Worm (Caenorhabditis elegans) whole organism, L4 larva: ENCODE data around the gene Y44A6D.6.

Experiments
- D1046.2 ChIP-seq: fragments of 200-800 bp; sonication (Bioruptor generic); IDR thresholded peaks from 2 replicates; pipeline ENCODE4 v1.3.6; 2022; ENCODE audit warnings: missing genetic modification characterization, missing compliant biosample characterization
- F10B5.3 ChIP-seq: sonication (generic microtip); optimal IDR thresholded peaks from 2 replicates; lab custom pipeline; 2016; ENCODE audit warnings: mild to moderate bottlenecking, missing genetic modification characterization, missing compliant biosample characterization
- F26F4.8 ChIP-seq: fragments of 200-800 bp; sonication (Bioruptor generic); conservative IDR thresholded peaks from 2 replicates; pipeline ENCODE4 v1.3.6; 2022; ENCODE audit warnings: missing genetic modification characterization, missing compliant biosample characterization
- F37D6.2 ChIP-seq: sonication (generic microtip); optimal IDR thresholded peaks from 2 replicates; lab custom pipeline; 2016; ENCODE audit warnings: mild to moderate bottlenecking, missing genetic modification characterization, missing compliant biosample characterization
- F44E2.7 ChIP-seq: fragments of 200-800 bp; sonication (Bioruptor generic); IDR thresholded peaks from 2 replicates; pipeline ENCODE4 v2.1.2; 2022; ENCODE audit warnings: missing genetic modification characterization, missing compliant biosample characterization
- Y105C5A.15 ChIP-seq: fragments of 200-800 bp; sonication (Bioruptor generic); IDR thresholded peaks from 2 replicates; pipeline ENCODE4 v1.3.6; 2022; ENCODE audit warnings: missing genetic modification characterization, missing compliant biosample characterization
- Y5F2A.4 ChIP-seq: fragments of 200-800 bp; sonication (Bioruptor generic); optimal IDR thresholded peaks from 2 replicates; lab custom pipeline; 2018; ENCODE audit warnings: mild to moderate bottlenecking, missing genetic modification characterization, missing compliant biosample characterization
- Y75B8A.6 ChIP-seq: fragments of 200-800 bp; sonication (Bioruptor generic); IDR thresholded peaks from 2 replicates; pipeline ENCODE4 v1.3.6; 2022; ENCODE audit warnings: missing genetic modification reagents, missing genetic modification characterization, missing compliant biosample characterization
- aha-1 ChIP-seq: fragments of 150-350 bp; peaks from one replicate; lab custom pipeline; 2014; ENCODE audit warnings: missing biosample characterization, missing genetic modification characterization
- aly-2 ChIP-seq: sonication (generic microtip); optimal IDR thresholded peaks from 2 replicates; lab custom pipeline; 2018; ENCODE audit warnings: missing biosample characterization, missing genetic modification characterization
- arid-1 ChIP-seq: fragments of 200-800 bp; sonication (Bioruptor generic); conservative IDR thresholded peaks from 2 replicates; pipeline ENCODE4 v1.3.6; 2022; ENCODE audit warnings: missing genetic modification reagents, missing genetic modification characterization, missing compliant biosample characterization
- attf-4 ChIP-seq: sonication (generic microtip); optimal IDR thresholded peaks from 3 replicates; lab custom pipeline; 2017; ENCODE audit warnings: missing biosample characterization, missing genetic modification characterization
- ceh-28 ChIP-seq: fragments of 150-350 bp; optimal IDR thresholded peaks from 2 replicates; lab custom pipeline; 2014; ENCODE audit warnings: missing biosample characterization, missing genetic modification reagents, missing genetic modification characterization
- ceh-44 ChIP-seq: fragments of 200-800 bp; sonication (Bioruptor generic); IDR thresholded peaks from 2 replicates; pipeline ENCODE4 v1.3.6; 2022; ENCODE audit warnings: missing genetic modification reagents, missing genetic modification characterization, missing compliant biosample characterization
- ceh-62 ChIP-seq: sonication (generic microtip); optimal IDR thresholded peaks from 2 replicates; lab custom pipeline; 2017; ENCODE audit warnings: missing biosample characterization, missing genetic modification characterization
- ceh-82 ChIP-seq: sonication (generic microtip); optimal IDR thresholded peaks from 2 replicates; lab custom pipeline; 2017; ENCODE audit warnings: missing biosample characterization, missing genetic modification characterization
- cey-2 ChIP-seq: sonication (generic microtip); optimal IDR thresholded peaks from 3 replicates; lab custom pipeline; 2017; ENCODE audit warnings: missing genetic modification characterization, mild to moderate bottlenecking, missing compliant biosample characterization, antibody characterized with exemption, borderline replicate concordance; ENCODE audit not compliant: insufficient read depth
- daf-12 ChIP-seq: fragments of 150-350 bp; optimal IDR thresholded peaks from 2 replicates; lab custom pipeline; 2014; ENCODE audit warnings: missing biosample characterization, missing genetic modification reagents, missing genetic modification characterization
- daf-8 ChIP-seq: fragments of 200-800 bp; sonication (Bioruptor generic); IDR thresholded peaks from 2 replicates; pipeline ENCODE4 v1.3.6; 2022; ENCODE audit warnings: missing genetic modification characterization, missing compliant biosample characterization
- dmd-8 ChIP-seq: fragments of 200-800 bp; sonication (Bioruptor generic); IDR thresholded peaks from 2 replicates; pipeline ENCODE4 v1.3.6; 2022; ENCODE audit warnings: missing genetic modification characterization, missing compliant biosample characterization
- dmd-9 ChIP-seq: fragments of 200-800 bp; sonication (Bioruptor generic); IDR thresholded peaks from 2 replicates; pipeline ENCODE4 v1.3.6; 2022; ENCODE audit warnings: missing genetic modification reagents, missing genetic modification characterization, missing compliant biosample characterization
- dpl-1 ChIP-seq: fragments of 150-350 bp; optimal IDR thresholded peaks from 2 replicates; lab custom pipeline; 2014; ENCODE audit warnings: missing biosample characterization, missing genetic modification reagents, missing genetic modification characterization
- egl-43 ChIP-seq: fragments of 200-800 bp; sonication (Bioruptor generic); IDR thresholded peaks from 2 replicates; pipeline ENCODE4 v1.3.6; 2022; ENCODE audit warnings: missing genetic modification reagents, missing genetic modification characterization, missing compliant biosample characterization
- fkh-10 ChIP-seq: fragments of 150-350 bp; optimal IDR thresholded peaks from 2 replicates; lab custom pipeline; 2014; ENCODE audit warnings: missing biosample characterization, missing genetic modification reagents, missing genetic modification characterization
- fos-1 ChIP-seq: fragments of 150-350 bp; optimal IDR thresholded peaks from 2 replicates; lab custom pipeline; 2014; ENCODE audit warnings: missing biosample characterization, missing genetic modification characterization
- hif-1 ChIP-seq, 2 experiments: sonication (generic microtip); optimal IDR thresholded peaks; 2 replicates each; lab custom pipeline; 2016 to 2017; ENCODE audit warnings: missing compliant biosample characterization in 2 of 2, missing genetic modification characterization in 2 of 2, missing genetic modification reagents in 2 of 2, missing genotype in 2 of 2, mild to moderate bottlenecking in 1 of 2
- hlh-11 ChIP-seq: fragments of 200-800 bp; sonication (Bioruptor generic); optimal IDR thresholded peaks from 2 replicates; lab custom pipeline; 2018; ENCODE audit warnings: mild to moderate bottlenecking, missing genetic modification characterization, missing compliant biosample characterization
- jun-1 ChIP-seq: fragments of 150-350 bp; optimal IDR thresholded peaks from 2 replicates; lab custom pipeline; 2014; ENCODE audit warnings: missing biosample characterization, missing genetic modification reagents, missing genetic modification characterization
- lin-15B ChIP-seq: fragments of 150-350 bp; sonication (generic microtip); optimal IDR thresholded peaks from 3 replicates; lab custom pipeline; 2014; ENCODE audit warnings: missing biosample characterization, missing genetic modification characterization
- lin-39 ChIP-seq: fragments of 150-350 bp; optimal IDR thresholded peaks from 2 replicates; lab custom pipeline; 2014; ENCODE audit warnings: missing biosample characterization, missing genetic modification reagents, missing genetic modification characterization
- lir-3 ChIP-seq: sonication (generic microtip); optimal IDR thresholded peaks from 2 replicates; lab custom pipeline; 2016; ENCODE audit warnings: mild to moderate bottlenecking, missing genetic modification characterization, missing compliant biosample characterization
- madf-5 ChIP-seq, 2 experiments: fragments of 200-800 bp; sonication (Bioruptor generic); IDR thresholded peaks; 2 replicates each; pipeline ENCODE4 v1.3.6; 2022; ENCODE audit warnings: missing compliant biosample characterization in 2 of 2, missing genetic modification characterization in 2 of 2
- mep-1 ChIP-seq: fragments of 150-350 bp; sonication (generic microtip); optimal IDR thresholded peaks from 3 replicates; lab custom pipeline; 2014; ENCODE audit warnings: missing biosample characterization, missing genetic modification characterization
- mes-2 ChIP-seq: sonication (generic microtip); optimal IDR thresholded peaks from 2 replicates; lab custom pipeline; 2016; ENCODE audit warnings: missing genotype, mild to moderate bottlenecking, missing genetic modification characterization, missing compliant biosample characterization; ENCODE audit not compliant: poor library complexity, severe bottlenecking
- nhr-10 ChIP-seq: fragments of 150-350 bp; optimal IDR thresholded peaks from 2 replicates; lab custom pipeline; 2014; ENCODE audit warnings: missing biosample characterization, missing genetic modification characterization
- nhr-237 ChIP-seq: sonication (generic microtip); optimal IDR thresholded peaks from 2 replicates; lab custom pipeline; 2017; ENCODE audit warnings: missing biosample characterization, missing genetic modification characterization
- nhr-25 ChIP-seq: sonication (generic microtip); optimal IDR thresholded peaks from 2 replicates; lab custom pipeline; 2017; ENCODE audit warnings: missing genetic modification characterization, mild to moderate bottlenecking, missing compliant biosample characterization, antibody characterized with exemption, moderate library complexity, borderline replicate concordance; ENCODE audit not compliant: insufficient read depth
- nhr-28 ChIP-seq: fragments of 150-350 bp; optimal IDR thresholded peaks from 2 replicates; lab custom pipeline; 2014; ENCODE audit warnings: missing biosample characterization, missing genetic modification characterization
- nhr-41 ChIP-seq: fragments of 200-800 bp; sonication (Bioruptor generic); IDR thresholded peaks from 2 replicates; pipeline ENCODE4 v1.3.6; 2022; ENCODE audit warnings: missing genetic modification reagents, missing genetic modification characterization, missing compliant biosample characterization
- nhr-42 ChIP-seq: fragments of 200-800 bp; sonication (Bioruptor generic); IDR thresholded peaks from 2 replicates; pipeline ENCODE4 v1.3.6; 2022; ENCODE audit warnings: missing genetic modification characterization, missing compliant biosample characterization
- nhr-76 ChIP-seq: fragments of 150-350 bp; optimal IDR thresholded peaks from 2 replicates; lab custom pipeline; 2014; ENCODE audit warnings: missing biosample characterization, missing genetic modification characterization
- pha-4 ChIP-seq, 2 experiments: fragments of 150-350 bp in 1 of 2; fragments of 200-800 bp in 1 of 2; sonication (Bioruptor generic) in 1 of 2; IDR thresholded peaks in 1 of 2; optimal IDR thresholded peaks in 1 of 2; 2 replicates each; pipeline versions ENCODE4 v1.3.6 to Lab custom; 2014 to 2022; ENCODE audit warnings: missing genetic modification characterization in 2 of 2, missing genetic modification reagents in 2 of 2, missing biosample characterization in 1 of 2, missing compliant biosample characterization in 1 of 2
- pqm-1 ChIP-seq: sonication (generic microtip); optimal IDR thresholded peaks from 2 replicates; lab custom pipeline; 2017; ENCODE audit warnings: missing biosample characterization, missing genetic modification characterization
- rbr-2 ChIP-seq: sonication (generic microtip); optimal IDR thresholded peaks from 2 replicates; lab custom pipeline; 2016; ENCODE audit warnings: missing genotype, missing genetic modification characterization, missing compliant biosample characterization
- skn-1 ChIP-seq: fragments of 150-350 bp; optimal IDR thresholded peaks from 2 replicates; lab custom pipeline; 2014; ENCODE audit warnings: missing biosample characterization, missing genetic modification characterization
- snpc-1.2 ChIP-seq: fragments of 200-800 bp; sonication (Bioruptor generic); IDR thresholded peaks from 2 replicates; pipeline ENCODE4 v1.3.6; 2022; ENCODE audit warnings: missing genetic modification reagents, missing genetic modification characterization, missing compliant biosample characterization
- spr-3 ChIP-seq: fragments of 200-800 bp; sonication (Bioruptor generic); optimal IDR thresholded peaks from 2 replicates; lab custom pipeline; 2018; ENCODE audit warnings: mild to moderate bottlenecking, missing genetic modification characterization, missing compliant biosample characterization
- vab-7 ChIP-seq: fragments of 200-800 bp; sonication (Bioruptor generic); IDR thresholded peaks from 2 replicates; pipeline ENCODE4 v1.3.6; 2022; ENCODE audit warnings: missing genetic modification reagents, missing genetic modification characterization, missing compliant biosample characterization
- zfp-2 ChIP-seq: sonication (generic microtip); optimal IDR thresholded peaks from 2 replicates; lab custom pipeline; 2016; ENCODE audit warnings: mild to moderate bottlenecking, missing genetic modification characterization, missing compliant biosample characterization
- zip-11 ChIP-seq: fragments of 200-800 bp; sonication (Bioruptor generic); IDR thresholded peaks from 2 replicates; pipeline ENCODE4 v1.3.6; 2022; ENCODE audit warnings: missing genetic modification characterization, missing compliant biosample characterization
- zip-2 ChIP-seq: fragments of 150-350 bp; optimal IDR thresholded peaks from 2 replicates; lab custom pipeline; 2014; ENCODE audit warnings: missing biosample characterization, missing genetic modification characterization
- ztf-11 ChIP-seq: fragments of 150-350 bp; optimal IDR thresholded peaks from 2 replicates; lab custom pipeline; 2014; ENCODE audit warnings: missing biosample characterization, missing genetic modification characterization

Y44A6D.6 gene

DNA sequence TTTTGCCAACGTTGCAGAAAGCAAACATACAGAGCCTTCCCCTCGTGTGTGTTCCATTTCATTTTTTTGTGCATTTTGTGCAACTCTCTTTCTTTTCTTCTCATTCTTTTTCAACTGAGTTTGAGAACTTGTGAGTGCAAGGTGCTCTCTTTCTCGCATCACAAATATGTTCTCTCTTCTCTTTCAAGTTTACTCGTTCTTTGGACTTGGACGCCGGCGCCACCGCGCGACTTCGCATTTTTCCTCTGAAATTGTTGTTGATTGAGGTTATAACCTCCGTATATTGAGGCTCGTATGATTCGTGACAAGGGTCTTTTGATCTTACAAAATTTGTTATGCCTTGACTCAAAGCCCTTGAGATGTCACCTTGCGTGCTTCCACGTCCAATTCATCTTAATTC lies 30.4 kb upstream of the Y44A6D.6 start (continued):
- TF ChIP-seq arid-1 (GFP tag; lab: Robert Waterston, UW) = 0 out of 2 replicates have a peak, but pooled peaks have one; percentile 30
- TF ChIP-seq zip-2 (tag; lab: Kevin White, UChicago) = no peak
- TF ChIP-seq nhr-41 = no peak
- TF ChIP-seq ceh-28 = no peak
- peak; percentile 61 for TF ChIP-seq mes-2 (tag; lab: Kevin White, UChicago)
- no peak for TF ChIP-seq F26F4.8
- no peak for TF ChIP-seq lin-15B (tag; lab: Kevin White, UChicago)
- no peak for TF ChIP-seq dpl-1 (GFP tag; lab: Kevin White, UChicago)
- TF ChIP-seq jun-1 (tag; lab: Kevin White, UChicago) = no peak
- TF ChIP-seq hif-1 (tag; optimal IDR thresholded peaks at IDR 0.05; lab: Kevin White, UChicago) = peak in 1 of 2 experiments; percentile 84
- no peak for TF ChIP-seq ceh-82 (tag; lab: Kevin White, UChicago)
- TF ChIP-seq zip-11 = no peak
- TF ChIP-seq nhr-76 (tag; lab: Kevin White, UChicago) = no peak
- no peak for TF ChIP-seq zfp-2 (tag; lab: Kevin White, UChicago)
- peak; percentile 81 for TF ChIP-seq nhr-28 (tag; lab: Kevin White, UChicago)
- TF ChIP-seq vab-7 = no peak
- TF ChIP-seq lir-3 (tag; lab: Kevin White, UChicago) = no peak
- no peak for TF ChIP-seq F44E2.7
- TF ChIP-seq pha-4 (GFP tag; IDR thresholded peaks at IDR 0.05; lab: Robert Waterston, UW) = no peak
- TF ChIP-seq pha-4 (tag; optimal IDR thresholded peaks at IDR 0.05; lab: Kevin White, UChicago) = peak; percentile 100
- no peak for TF ChIP-seq skn-1 (tag; lab: Kevin White, UChicago)
- TF ChIP-seq pqm-1 (tag; lab: Kevin White, UChicago) = peak; percentile 16
- no peak for TF ChIP-seq nhr-42 (GFP tag; lab: Robert Waterston, UW)
- no peak for TF ChIP-seq fos-1 (tag; lab: Kevin White, UChicago)
- TF ChIP-seq Y105C5A.15 (GFP tag; lab: Robert Waterston, UW) = no peak
- no peak for TF ChIP-seq ceh-62 (tag; lab: Kevin White, UChicago)
- peak; percentile 23 for TF ChIP-seq rbr-2 (tag; lab: Kevin White, UChicago)
- peak; percentile 84 for TF ChIP-seq aha-1 (tag; lab: Kevin White, UChicago)
- no peak for TF ChIP-seq dmd-8 (GFP tag; lab: Robert Waterston, UW)
- TF ChIP-seq nhr-25 (tag; lab: Kevin White, UChicago) = no peak
- no peak for TF ChIP-seq snpc-1.2
- TF ChIP-seq aly-2 (tag; lab: Kevin White, UChicago) = no peak
- TF ChIP-seq D1046.2 (GFP tag; lab: Robert Waterston, UW) = no peak
- no peak for TF ChIP-seq nhr-237 (tag; lab: Kevin White, UChicago)
- TF ChIP-seq daf-8 (GFP tag; lab: Robert Waterston, UW) = no peak
- peak; percentile 77 for TF ChIP-seq hlh-11 (tag; lab: Kevin White, UChicago)
- TF ChIP-seq F37D6.2 = no peak
- TF ChIP-seq lin-39 (tag; lab: Kevin White, UChicago) = no peak
- TF ChIP-seq cey-2 = no peak
- TF ChIP-seq dmd-9 (GFP tag; lab: Robert Waterston, UW) = no peak
- 0 out of 2 replicates have a peak, but pooled peaks have one; percentile 44 for TF ChIP-seq egl-43 (GFP tag; lab: Robert Waterston, UW)
- no peak for TF ChIP-seq attf-4 (tag; lab: Kevin White, UChicago)
- TF ChIP-seq ztf-11 (tag; lab: Kevin White, UChicago) = no peak
- no peak for TF ChIP-seq madf-5 (GFP tag; IDR thresholded peaks at IDR 0.05; lab: Robert Waterston, UW)
- TF ChIP-seq fkh-10 (GFP tag; lab: Kevin White, UChicago) = peak; percentile 13
- no peak for TF ChIP-seq nhr-10 (tag; lab: Kevin White, UChicago)
- TF ChIP-seq mep-1 (tag; lab: Kevin White, UChicago) = peak; percentile 81
- no peak for TF ChIP-seq Y75B8A.6 (GFP tag; lab: Robert Waterston, UW)
- no peak for TF ChIP-seq Y5F2A.4
- TF ChIP-seq spr-3 = no peak
- TF ChIP-seq F10B5.3 (tag; lab: Kevin White, UChicago) = no peak
- no peak for TF ChIP-seq daf-12
- TF ChIP-seq ceh-44 (GFP tag; lab: Robert Waterston, UW) = no peak
